Fruit fly (Drosophila melanogaster) S2 (cell line): ENCODE results near the gene Psf2.

Experiments used
- CG8478 ChIP-seq: fragments of >200 bp; optimal IDR thresholded peaks from 2 replicates; lab custom pipeline; 2018
- CTCF ChIP-seq, 2 experiments: fragments of >200 bp; optimal IDR thresholded peaks; 2 replicates each; lab custom pipeline; 2018

DNA sequence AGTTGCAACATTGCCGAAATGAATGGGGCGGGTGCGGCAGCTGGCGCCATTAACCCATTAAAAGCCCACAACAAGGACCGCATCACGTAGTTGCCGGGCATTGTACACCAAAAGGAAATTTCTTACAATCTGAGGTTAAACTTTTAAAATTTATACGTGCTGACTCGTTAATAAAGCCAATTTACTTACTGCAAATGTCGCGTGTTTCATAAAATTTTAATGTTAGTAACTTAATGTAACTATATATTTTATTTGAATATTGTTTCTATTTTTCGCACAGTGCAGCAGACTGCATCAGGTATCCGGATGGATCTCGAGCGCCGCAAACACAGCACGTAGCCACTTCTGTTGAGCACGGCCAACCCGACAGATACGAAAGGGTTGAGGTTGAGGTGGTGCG is 29.7 kb upstream of the Psf2 start:
- TF ChIP-seq CG8478 (lab: Kevin White, UChicago) (no peak), CTCF (optimal IDR thresholded peaks at IDR 0.05; lab: Kevin White, UChicago) (no peak)
